Fruit fly (Drosophila melanogaster) whole organism, prepupa: ENCODE data around the gene Spt20.
A peak's percentile ranks its signal among the peaks of the same experiment; 100 is the strongest.

Experiments
- Blimp-1 ChIP-seq: fragments of 200-800 bp; sonication (Bioruptor generic); optimal IDR thresholded peaks from 3 replicates; lab custom pipeline; 2017; ENCODE audit warnings: missing biosample characterization, missing genetic modification characterization, mild to moderate bottlenecking, moderate library complexity, missing genetic modification reagents
- CG10631 ChIP-seq: fragments of 200-800 bp; sonication (Bioruptor generic); optimal IDR thresholded peaks from 2 replicates; lab custom pipeline; 2016; ENCODE audit warnings: missing biosample characterization, missing genetic modification characterization
- CG10669 ChIP-seq: fragments of 200-800 bp; sonication (Bioruptor generic); optimal IDR thresholded peaks from 3 replicates; lab custom pipeline; 2018; ENCODE audit warnings: missing biosample characterization, mild to moderate bottlenecking, missing genetic modification characterization, moderate library complexity
- CG11902 ChIP-seq: fragments of 200-800 bp; sonication (Bioruptor generic); optimal IDR thresholded peaks from 3 replicates; lab custom pipeline; 2016; ENCODE audit warnings: missing biosample characterization, missing genetic modification characterization
- CG15336 ChIP-seq: fragments of 200-800 bp; sonication (Bioruptor generic); IDR thresholded peaks from 2 replicates; pipeline ENCODE4 v1.3.6; 2022; ENCODE audit warnings: missing biosample characterization, missing genetic modification characterization
- CG1621 ChIP-seq: fragments of 200-800 bp; sonication (Bioruptor generic); optimal IDR thresholded peaks from 3 replicates; lab custom pipeline; 2018; ENCODE audit warnings: missing biosample characterization, mild to moderate bottlenecking, missing genetic modification characterization
- CG16779 ChIP-seq: fragments of 200-800 bp; sonication (Bioruptor generic); optimal IDR thresholded peaks from 3 replicates; lab custom pipeline; 2017; ENCODE audit warnings: missing biosample characterization, mild to moderate bottlenecking, missing genetic modification characterization
- CG31627 ChIP-seq: fragments of 200-800 bp; sonication (Bioruptor generic); optimal IDR thresholded peaks from 3 replicates; lab custom pipeline; 2016; ENCODE audit warnings: missing biosample characterization, missing genetic modification characterization
- CG32006 ChIP-seq: fragments of 200-800 bp; sonication (Bioruptor generic); optimal IDR thresholded peaks from 3 replicates; lab custom pipeline; 2017; ENCODE audit warnings: missing biosample characterization, mild to moderate bottlenecking, missing genetic modification characterization
- CG3919 ChIP-seq: fragments of 200-800 bp; sonication (Bioruptor generic); optimal IDR thresholded peaks from 3 replicates; lab custom pipeline; 2016; ENCODE audit warnings: missing biosample characterization, missing genetic modification characterization
- CG4318 ChIP-seq: fragments of 200-800 bp; sonication (Bioruptor generic); optimal IDR thresholded peaks from 3 replicates; lab custom pipeline; 2017; ENCODE audit warnings: missing biosample characterization, mild to moderate bottlenecking, missing genetic modification characterization
- CG6163 ChIP-seq: fragments of 200-800 bp; sonication (Bioruptor generic); IDR thresholded peaks from 3 replicates; pipeline ENCODE4 v1.3.6; 2022; ENCODE audit warnings: missing biosample characterization, missing genetic modification characterization
- CG6276 ChIP-seq: fragments of 200-800 bp; sonication (Bioruptor generic); optimal IDR thresholded peaks from 2 replicates; lab custom pipeline; 2017; ENCODE audit warnings: missing biosample characterization, mild to moderate bottlenecking, missing genetic modification characterization
- CG6808 ChIP-seq: fragments of 200-800 bp; sonication (Bioruptor generic); optimal IDR thresholded peaks from 3 replicates; lab custom pipeline; 2017; ENCODE audit warnings: missing biosample characterization, missing genetic modification characterization, mild to moderate bottlenecking, moderate library complexity, missing genetic modification reagents
- CG6854 ChIP-seq: fragments of 200-800 bp; sonication (Bioruptor generic); optimal IDR thresholded peaks from 2 replicates; lab custom pipeline; 2017; ENCODE audit warnings: missing biosample characterization, mild to moderate bottlenecking, missing genetic modification characterization
- CG7368 ChIP-seq: fragments of 200-800 bp; sonication (Bioruptor generic); optimal IDR thresholded peaks from 3 replicates; lab custom pipeline; 2016; ENCODE audit warnings: missing biosample characterization, missing genetic modification characterization
- CG8119 ChIP-seq: fragments of 200-800 bp; sonication (Bioruptor generic); IDR thresholded peaks from 3 replicates; pipeline ENCODE4 v1.3.6; 2022; ENCODE audit warnings: missing biosample characterization, missing genetic modification characterization
- CG8632 ChIP-seq: fragments of 200-800 bp; sonication (Bioruptor generic); optimal IDR thresholded peaks from 3 replicates; lab custom pipeline; 2016; ENCODE audit warnings: missing biosample characterization, missing genetic modification characterization
- Eip75B ChIP-seq: fragments of 200-800 bp; sonication (Bioruptor generic); optimal IDR thresholded peaks from 3 replicates; lab custom pipeline; 2016; ENCODE audit warnings: missing biosample characterization, missing genetic modification characterization
- Eip78C ChIP-seq: fragments of 200-800 bp; sonication (Bioruptor generic); peaks from one replicate; lab custom pipeline; 2016; ENCODE audit warnings: missing biosample characterization, missing genetic modification characterization
- Ets21C ChIP-seq: fragments of 200-800 bp; sonication (Bioruptor generic); optimal IDR thresholded peaks from 3 replicates; lab custom pipeline; 2016; ENCODE audit warnings: missing biosample characterization, missing genetic modification characterization
- Gug ChIP-seq: fragments of 200-800 bp; sonication (Bioruptor generic); IDR thresholded peaks from 2 replicates; pipeline ENCODE4 v1.3.6; 2022; ENCODE audit warnings: missing biosample characterization, missing genetic modification characterization
- Hr39 ChIP-seq: fragments of 200-800 bp; sonication (Bioruptor generic); optimal IDR thresholded peaks from 2 replicates; lab custom pipeline; 2016; ENCODE audit warnings: missing biosample characterization, missing genetic modification characterization
- Lpt ChIP-seq: fragments of 200-800 bp; sonication (Bioruptor generic); optimal IDR thresholded peaks from 3 replicates; lab custom pipeline; 2016; ENCODE audit warnings: missing biosample characterization, missing genetic modification characterization
- Met ChIP-seq: fragments of 200-800 bp; sonication (Bioruptor generic); optimal IDR thresholded peaks from 3 replicates; lab custom pipeline; 2016; ENCODE audit warnings: missing biosample characterization, missing genetic modification characterization
- OdsH ChIP-seq: fragments of 200-800 bp; sonication (Bioruptor generic); optimal IDR thresholded peaks from 3 replicates; lab custom pipeline; 2016; ENCODE audit warnings: missing biosample characterization, missing genetic modification characterization
- Sox102F ChIP-seq: fragments of 200-800 bp; sonication (Bioruptor generic); optimal IDR thresholded peaks from 2 replicates; lab custom pipeline; 2016; ENCODE audit warnings: missing biosample characterization, mild to moderate bottlenecking, missing genetic modification characterization
- Sox14 ChIP-seq: fragments of 200-800 bp; sonication (Bioruptor generic); optimal IDR thresholded peaks from 3 replicates; lab custom pipeline; 2016; ENCODE audit warnings: missing biosample characterization, missing genetic modification characterization
- achi ChIP-seq: fragments of 200-800 bp; sonication (Bioruptor generic); optimal IDR thresholded peaks from 3 replicates; lab custom pipeline; 2016; ENCODE audit warnings: missing biosample characterization, missing genetic modification characterization
- acj6 ChIP-seq: fragments of 200-800 bp; sonication (Bioruptor generic); optimal IDR thresholded peaks from 3 replicates; lab custom pipeline; 2016; ENCODE audit warnings: missing biosample characterization, missing genetic modification characterization
- eg ChIP-seq: fragments of 200-800 bp; sonication (Bioruptor generic); IDR thresholded peaks from 3 replicates; pipeline ENCODE4 v1.3.6; 2022; ENCODE audit warnings: missing biosample characterization, missing genetic modification characterization
- esn ChIP-seq: fragments of 200-800 bp; sonication (Bioruptor generic); optimal IDR thresholded peaks from 2 replicates; lab custom pipeline; 2016; ENCODE audit warnings: missing biosample characterization, mild to moderate bottlenecking, missing genetic modification characterization, moderate library complexity
- fd59A ChIP-seq: fragments of 200-800 bp; sonication (Bioruptor generic); optimal IDR thresholded peaks from 2 replicates; lab custom pipeline; 2017; ENCODE audit warnings: missing biosample characterization, mild to moderate bottlenecking, missing genetic modification characterization, missing genetic modification reagents
- fd85E ChIP-seq: fragments of 200-800 bp; sonication (Bioruptor generic); optimal IDR thresholded peaks from 3 replicates; lab custom pipeline; 2016; ENCODE audit warnings: missing biosample characterization, missing genetic modification characterization
- fkh ChIP-seq: fragments of 200-800 bp; sonication (Bioruptor generic); optimal IDR thresholded peaks from 3 replicates; lab custom pipeline; 2017; ENCODE audit warnings: missing biosample characterization, mild to moderate bottlenecking, missing genetic modification characterization, moderate library complexity
- lz ChIP-seq: fragments of 200-800 bp; sonication (Bioruptor generic); optimal IDR thresholded peaks from 3 replicates; lab custom pipeline; 2016; ENCODE audit warnings: missing biosample characterization, missing genetic modification characterization
- net ChIP-seq: fragments of 200-800 bp; sonication (Bioruptor generic); optimal IDR thresholded peaks from 3 replicates; lab custom pipeline; 2016; ENCODE audit warnings: missing biosample characterization, missing genetic modification characterization
- spab ChIP-seq: fragments of 200-800 bp; sonication (Bioruptor generic); optimal IDR thresholded peaks from 2 replicates; lab custom pipeline; 2017; ENCODE audit warnings: missing biosample characterization, mild to moderate bottlenecking, missing genetic modification characterization, missing genetic modification reagents
- ss ChIP-seq, 2 experiments: fragments of 200-800 bp; sonication (Bioruptor generic); optimal IDR thresholded peaks; 2 replicates in 1 of 2; 3 replicates in 1 of 2; lab custom pipeline; 2017 to 2018; ENCODE audit warnings: mild to moderate bottlenecking in 2 of 2, missing biosample characterization in 2 of 2, missing genetic modification characterization in 2 of 2, moderate library complexity in 1 of 2
- svp ChIP-seq: fragments of 200-800 bp; sonication (Bioruptor generic); peaks from one replicate; lab custom pipeline; 2016; ENCODE audit warnings: missing biosample characterization, missing genetic modification characterization
- topi ChIP-seq: fragments of 200-800 bp; sonication (Bioruptor generic); optimal IDR thresholded peaks from 3 replicates; lab custom pipeline; 2016; ENCODE audit warnings: missing biosample characterization, missing genetic modification characterization
- vri ChIP-seq: fragments of 200-800 bp; sonication (Bioruptor generic); optimal IDR thresholded peaks from 3 replicates; lab custom pipeline; 2016; ENCODE audit warnings: missing biosample characterization, mild to moderate bottlenecking, missing genetic modification characterization

The Spt20 gene

DNA sequence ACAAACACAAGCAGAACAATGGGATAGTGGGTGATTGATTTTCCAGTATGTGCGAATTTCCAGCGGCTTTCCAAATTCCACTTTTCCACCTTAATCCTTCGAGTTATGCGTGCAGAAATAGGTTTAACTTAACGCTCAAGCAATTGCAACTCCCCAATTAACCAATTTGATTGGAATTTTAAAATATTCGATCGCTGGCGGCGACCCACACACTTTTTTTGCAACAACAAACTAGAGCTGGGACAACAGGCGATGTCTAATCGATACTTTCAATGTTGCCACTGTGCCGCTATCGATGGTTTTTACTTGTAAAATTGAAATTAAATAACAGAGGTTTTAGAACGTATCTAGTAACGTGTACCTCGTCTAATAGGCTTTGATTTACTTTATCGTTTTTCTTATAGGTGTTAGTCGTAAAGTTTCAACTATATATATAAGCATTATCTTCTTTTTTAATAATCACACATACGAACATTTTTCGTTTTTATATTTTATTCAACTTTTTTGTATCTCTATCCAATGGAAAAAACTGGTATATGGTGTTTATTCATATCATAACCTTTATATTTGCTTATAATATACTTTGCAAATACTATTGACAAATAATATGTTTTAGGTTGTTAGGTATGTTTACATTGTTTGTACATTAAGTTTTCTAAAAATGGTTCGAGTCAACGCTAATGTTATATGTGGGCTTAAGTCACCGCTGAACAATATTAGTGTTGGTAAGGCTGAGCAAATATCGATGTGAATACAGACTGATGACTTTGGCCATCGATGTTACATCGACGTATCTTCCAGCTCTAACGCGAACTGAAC lies 16.3 kb upstream of the Spt20 start, which contains the start of the genes Abp1 and Tgi (continued):
- TF ChIP-seq Sox14 (GFP tag; lab: Kevin White, UChicago) (peak; percentile 57), Hr39 (peak; percentile 4)

DNA sequence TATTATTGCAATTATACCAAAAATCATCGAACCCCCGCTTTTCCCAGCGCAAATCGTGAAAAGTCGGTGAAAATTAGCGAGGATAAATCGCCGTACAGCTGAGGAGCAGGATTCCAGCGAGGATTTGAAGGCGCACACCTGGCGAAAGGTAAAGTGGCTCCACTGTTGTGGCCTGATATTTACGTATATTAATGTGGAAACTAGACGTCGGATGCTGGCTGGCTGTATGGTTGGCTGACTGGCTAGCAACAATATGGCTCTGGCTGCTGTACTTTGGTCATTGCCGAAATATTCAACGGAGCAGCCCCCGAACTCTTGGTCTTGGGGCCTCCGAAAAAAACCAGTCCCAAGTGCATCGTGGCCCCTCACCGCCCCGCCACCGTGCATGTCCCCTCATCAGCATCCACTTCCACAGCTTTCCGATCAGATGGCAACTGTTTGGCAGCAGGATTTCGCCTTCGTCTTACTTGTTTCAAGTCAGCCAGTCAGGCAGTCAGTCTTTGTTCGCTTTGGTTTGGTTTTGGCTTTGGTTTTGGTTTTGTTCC lies 15.6 kb upstream of the Spt20 start:
- TF ChIP-seq eg (GFP tag; lab: Robert Waterston, UW) (0 out of 3 replicates have a peak, but pooled peaks have one; percentile 10), OdsH (GFP tag; lab: Kevin White, UChicago) (no peak), CG6276 (peak; percentile 62), Eip78C (GFP tag; lab: Kevin White, UChicago) (peak; percentile 58), Lpt (peak; percentile 29), CG6854 (GFP tag; lab: Kevin White, UChicago) (peak; percentile 74), fd85E (GFP tag; lab: Kevin White, UChicago) (no peak), CG16779 (tag; lab: Kevin White, UChicago) (peak; percentile 19), net (GFP tag; lab: Kevin White, UChicago) (peak; percentile 5), CG6808 (peak; percentile 15), CG8119 (GFP tag; lab: Robert Waterston, UW) (peak; percentile 56; the same call in 1 of the 3 replicates), CG1621 (tag; lab: Kevin White, UChicago) (no peak), ss (GFP tag; optimal IDR thresholded peaks at IDR 0.05; lab: Kevin White, UChicago) (peak; percentile 50 to 53), CG6163 (GFP tag; lab: Robert Waterston, UW) (peak; percentile 30; the same call in 1 of the 3 replicates), acj6 (GFP tag; lab: Kevin White, UChicago) (no peak), CG3919 (GFP tag; lab: Kevin White, UChicago) (peak; percentile 17)

DNA sequence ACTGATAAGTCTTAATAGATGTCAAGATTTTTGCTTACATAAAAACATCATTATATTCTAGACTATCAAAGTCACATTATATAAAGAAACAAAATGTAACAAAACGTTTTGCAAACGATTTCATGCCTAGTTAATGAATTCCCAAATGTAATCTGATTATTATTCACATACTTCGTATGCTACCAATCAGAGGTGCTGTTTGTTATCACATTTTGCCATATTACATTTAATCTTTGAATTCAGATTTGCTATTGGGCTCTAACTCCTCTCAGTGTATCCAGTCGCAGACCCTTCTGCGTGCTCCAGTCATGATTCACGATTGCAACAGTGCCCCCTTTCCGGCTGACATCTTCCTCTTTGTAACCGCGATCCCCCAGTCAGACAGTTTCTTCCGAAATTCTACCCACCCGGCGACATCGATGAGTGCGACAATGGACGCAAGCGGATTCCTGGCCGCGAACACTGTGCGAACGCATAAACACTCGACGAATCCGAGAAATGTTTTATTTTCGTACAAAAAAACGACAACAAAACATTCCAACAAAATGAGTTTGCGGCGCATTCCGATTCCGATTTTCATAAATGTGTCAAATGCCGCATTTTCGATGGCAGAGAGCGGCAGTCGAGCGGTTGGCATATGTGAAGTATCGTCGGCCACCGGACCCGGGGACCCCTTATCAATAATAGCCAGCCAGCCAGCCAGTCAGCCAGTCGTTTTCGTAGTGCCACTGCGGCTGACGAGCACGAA lies 14.2 kb upstream of the Spt20 start:
- peak; percentile 47 for TF ChIP-seq CG32006 (GFP tag; lab: Kevin White, UChicago)
- TF ChIP-seq Eip78C (GFP tag; lab: Kevin White, UChicago) = peak; percentile 85
- peak; percentile 63; the same call in 2 of the 3 replicates for TF ChIP-seq CG6163 (GFP tag; lab: Robert Waterston, UW)
- TF ChIP-seq net (GFP tag; lab: Kevin White, UChicago) = peak; percentile 50
- TF ChIP-seq CG31627 (GFP tag; lab: Kevin White, UChicago) = peak; percentile 57
- TF ChIP-seq fd59A (GFP tag; lab: Kevin White, UChicago) = no peak
- no peak for TF ChIP-seq vri (GFP tag; lab: Kevin White, UChicago)
- peak; percentile 58 for TF ChIP-seq topi (GFP tag; lab: Kevin White, UChicago)
- TF ChIP-seq Hr39 = peak; percentile 62
- TF ChIP-seq Eip75B (GFP tag; lab: Kevin White, UChicago) = peak; percentile 60
- TF ChIP-seq CG10631 (GFP tag; lab: Kevin White, UChicago) = peak; percentile 25
- TF ChIP-seq CG8632 (GFP tag; lab: Kevin White, UChicago) = peak; percentile 26
- no peak for TF ChIP-seq fd85E (GFP tag; lab: Kevin White, UChicago)
- peak; percentile 88 for TF ChIP-seq esn (GFP tag; lab: Kevin White, UChicago)
- TF ChIP-seq OdsH (GFP tag; lab: Kevin White, UChicago) = peak; percentile 9
- TF ChIP-seq CG4318 (GFP tag; lab: Kevin White, UChicago) = peak; percentile 28
- TF ChIP-seq CG6808 = peak; percentile 13
- peak; percentile 14 for TF ChIP-seq CG3919 (GFP tag; lab: Kevin White, UChicago)
- TF ChIP-seq acj6 (GFP tag; lab: Kevin White, UChicago) = peak; percentile 34
- TF ChIP-seq ss (GFP tag; optimal IDR thresholded peaks at IDR 0.05; lab: Kevin White, UChicago) = no peak
- peak; percentile 93 for TF ChIP-seq svp
- peak; percentile 37 for TF ChIP-seq achi (GFP tag; lab: Kevin White, UChicago)
- TF ChIP-seq fkh (GFP tag; lab: Kevin White, UChicago) = no peak
- no peak for TF ChIP-seq Blimp-1 (GFP tag; lab: Kevin White, UChicago)
- TF ChIP-seq Gug (GFP tag; lab: Robert Waterston, UW) = peak; percentile 30; the same call in 1 of the 2 replicates
- peak; percentile 19 for TF ChIP-seq Ets21C (GFP tag; lab: Kevin White, UChicago)
- peak; percentile 38 for TF ChIP-seq spab
- TF ChIP-seq CG8119 (GFP tag; lab: Robert Waterston, UW) = no peak
- peak; percentile 60 for TF ChIP-seq Sox102F (GFP tag; lab: Kevin White, UChicago)
- no peak for TF ChIP-seq CG11902
- TF ChIP-seq lz (GFP tag; lab: Kevin White, UChicago) = peak; percentile 50
- peak; percentile 40; the same call in 1 of the 2 replicates for TF ChIP-seq CG15336 (GFP tag; lab: Robert Waterston, UW)
- TF ChIP-seq CG7368 (GFP tag; lab: Kevin White, UChicago) = peak; percentile 45
- TF ChIP-seq CG10669 (GFP tag; lab: Kevin White, UChicago) = peak; percentile 42
- TF ChIP-seq CG6854 (GFP tag; lab: Kevin White, UChicago) = no peak
- TF ChIP-seq Met = peak; percentile 40
